Fruit fly (Drosophila melanogaster): ENCODE measurements around the gene Alp11.

Alp11 gene

dm6 chrX:15626279-15626678, 38.7 kb downstream of the Alp11 start (continued):
- TF ChIP-seq amos (GFP tag; IDR thresholded peaks at IDR 0.05; ENCODE audit: partially characterized antibody) (peak; percentile 60), bcd (GFP tag; optimal IDR thresholded peaks at IDR 0.05) (no peak), CrebB (tag; optimal IDR thresholded peaks at IDR 0.05) (no peak), croc (GFP tag; conservative IDR thresholded peaks at IDR 0.05) (no peak), Dbx (GFP tag; IDR thresholded peaks at IDR 0.05) (no peak), HmgZ (tag; optimal IDR thresholded peaks at IDR 0.05) (no peak), grau (tag; optimal IDR thresholded peaks at IDR 0.05) (peak; percentile 11), sd (tag; optimal IDR thresholded peaks at IDR 0.05) (peak; percentile 24), dysf (GFP tag; IDR thresholded peaks at IDR 0.05) (peak; percentile 25; the same call in 1 of the 3 replicates), salm (tag; optimal IDR thresholded peaks at IDR 0.05) (no peak), ind (GFP tag; optimal IDR thresholded peaks at IDR 0.05) (no peak), twi (tag; optimal IDR thresholded peaks at IDR 0.05) (no peak), zen2 (GFP tag; IDR thresholded peaks at IDR 0.05; ENCODE audit: partially characterized antibody) (peak; percentile 45; the same call in 1 of the 3 replicates), Hand (GFP tag; optimal IDR thresholded peaks at IDR 0.05) (no peak), CG17328 (GFP tag; IDR thresholded peaks at IDR 0.05) (peak; percentile 40; the same call in 1 of the 2 replicates), Dp (GFP tag; optimal IDR thresholded peaks at IDR 0.05) (no peak), Rx (GFP tag; IDR thresholded peaks at IDR 0.05) (no peak), HLH4C (GFP tag; IDR thresholded peaks at IDR 0.05; ENCODE audit: partially characterized antibody) (peak; percentile 30; the same call in 1 of the 3 replicates), CG12104 (GFP tag; optimal IDR thresholded peaks at IDR 0.05) (no peak), C15 (GFP tag; IDR thresholded peaks at IDR 0.05) (no peak), CG7987 (GFP tag; optimal IDR thresholded peaks at IDR 0.05) (no peak), Scr (GFP tag; IDR thresholded peaks at IDR 0.05; ENCODE audit: partially characterized antibody) (peak; percentile 37; the same call in 1 of the 2 replicates), CG8388 (GFP tag; optimal IDR thresholded peaks at IDR 0.05) (no peak), Tbp (GFP tag; optimal IDR thresholded peaks at IDR 0.05) (no peak), crp (GFP tag; optimal IDR thresholded peaks at IDR 0.05) (no peak), chinmo (GFP tag; IDR thresholded peaks at IDR 0.05; ENCODE audit: partially characterized antibody) (peak; percentile 86; the same call in 3 of the 4 replicates), crol (GFP tag; IDR thresholded peaks at IDR 0.05) (peak; percentile 9; the same call in 1 of the 2 replicates), Optix (GFP tag; IDR thresholded peaks at IDR 0.05) (peak; percentile 40; the same call in 1 of the 3 replicates), sug (tag; optimal IDR thresholded peaks at IDR 0.05) (peak; percentile 13), CG5953 (GFP tag; IDR thresholded peaks at IDR 0.05) (0 out of 2 replicates have a peak, but pooled peaks have one; percentile 7), CG17829 (tag; optimal IDR thresholded peaks at IDR 0.05) (peak; percentile 7), CG9797 (GFP tag; optimal IDR thresholded peaks at IDR 0.05) (no peak), Rfx (GFP tag; IDR thresholded peaks at IDR 0.05) (peak; percentile 20; the same call in 1 of the 2 replicates), sens (GFP tag) (peak; percentile 1), vnd (GFP tag; IDR thresholded peaks at IDR 0.05; ENCODE audit: partially characterized antibody) (no peak), unpg (GFP tag; optimal IDR thresholded peaks at IDR 0.05) (peak; percentile 9), CG17359 (tag; optimal IDR thresholded peaks at IDR 0.05) (peak; percentile 35), dimm (GFP tag; IDR thresholded peaks at IDR 0.05) (no peak), prd (optimal IDR thresholded peaks at IDR 0.05) (no peak), prd (GFP tag; IDR thresholded peaks at IDR 0.05) (0 out of 3 replicates have a peak, but pooled peaks have one; percentile 14), her (GFP tag; optimal IDR thresholded peaks at IDR 0.05) (no peak)

- no peak for TF ChIP-seq Mad (GFP tag; optimal IDR thresholded peaks at IDR 0.05)
- no peak for TF ChIP-seq zen2 (GFP tag; IDR thresholded peaks at IDR 0.05; ENCODE audit: partially characterized antibody)
- no peak for TF ChIP-seq trem (tag; optimal IDR thresholded peaks at IDR 0.05)
- TF ChIP-seq dysf (GFP tag; IDR thresholded peaks at IDR 0.05): no peak
- TF ChIP-seq YL-1 (GFP tag; optimal IDR thresholded peaks at IDR 0.05): no peak
- TF ChIP-seq Xrp1 (GFP tag; IDR thresholded peaks at IDR 0.05): no peak
- TF ChIP-seq CG15479 (GFP tag; optimal IDR thresholded peaks at IDR 0.05): no peak
- no peak for TF ChIP-seq CG11560 (tag; IDR thresholded peaks at IDR 0.05)
- TF ChIP-seq Spps (tag; optimal IDR thresholded peaks at IDR 0.05): no peak
- no peak for TF ChIP-seq CG33213 (GFP tag; optimal IDR thresholded peaks at IDR 0.05)
- TF ChIP-seq NC2α (GFP tag; optimal IDR thresholded peaks at IDR 0.05): no peak
- TF ChIP-seq CG17829 (tag; optimal IDR thresholded peaks at IDR 0.05): no peak
- TF ChIP-seq CG10209 (GFP tag; optimal IDR thresholded peaks at IDR 0.05): peak; percentile 21
- TF ChIP-seq CG14441 (GFP tag; IDR thresholded peaks at IDR 0.05): no peak
- TF ChIP-seq CG6689 (GFP tag; IDR thresholded peaks at IDR 0.05): no peak
Measured at dm6 chrX:15629962-15630361, 42.4 kb downstream of the Alp11 start.

Data from whole organism, embryonic.